Worm (Caenorhabditis elegans): ENCODE results near the gene srh-270.

Gene srh-270

DNA sequence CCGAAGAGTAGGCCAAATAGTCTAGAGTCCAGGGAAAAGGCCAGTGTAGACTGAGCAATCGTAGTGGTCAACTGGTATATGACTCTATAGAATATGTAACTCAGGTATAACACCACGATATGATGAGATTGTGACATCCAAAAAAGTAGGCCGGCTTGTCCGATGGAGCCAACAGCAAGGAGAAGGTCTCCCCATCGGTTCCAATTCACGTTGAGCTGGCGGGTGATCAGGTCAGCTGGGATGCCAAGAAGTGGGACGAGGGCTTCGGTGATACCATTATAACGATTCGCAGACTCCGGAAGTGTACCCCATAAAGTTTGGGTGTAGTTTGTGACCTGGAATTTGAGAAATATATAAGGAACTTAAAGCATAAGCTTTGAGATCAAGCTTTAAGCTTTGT lies 11.5 kb upstream of the srh-270 start:
- TF ChIP-seq nhr-102 (tag; optimal IDR thresholded peaks at IDR 0.05), result peak; percentile 17
- no peak for TF ChIP-seq snpc-4 (tag; optimal IDR thresholded peaks at IDR 0.05)
- no peak for TF ChIP-seq R02D3.7 (tag; optimal IDR thresholded peaks at IDR 0.05)
- TF ChIP-seq hmg-1.1 (GFP tag; IDR thresholded peaks at IDR 0.05), result no peak
- no peak for TF ChIP-seq ztf-7 (tag; optimal IDR thresholded peaks at IDR 0.05)
- no peak for TF ChIP-seq nhr-25 (tag; optimal IDR thresholded peaks at IDR 0.05; ENCODE audit: borderline replicate concordance, insufficient read depth)
- no peak for TF ChIP-seq zfp-2 (tag; optimal IDR thresholded peaks at IDR 0.05)
- TF ChIP-seq F44E2.7 (GFP tag; IDR thresholded peaks at IDR 0.05), result 0 out of 2 replicates have a peak, but pooled peaks have one; percentile 18
- TF ChIP-seq nhr-11 (tag; optimal IDR thresholded peaks at IDR 0.05), result no peak
- TF ChIP-seq pha-4 (GFP tag; IDR thresholded peaks at IDR 0.05), result no peak
- TF ChIP-seq pha-4 (tag; optimal IDR thresholded peaks at IDR 0.05), result no peak
- TF ChIP-seq mdl-1 (tag; optimal IDR thresholded peaks at IDR 0.05), result no peak
- TF ChIP-seq unc-62 (GFP tag; optimal IDR thresholded peaks at IDR 0.05 in 1 of 2), result peak in 1 of 2 experiments; percentile 88
- no peak for TF ChIP-seq unc-62 (tag; optimal IDR thresholded peaks at IDR 0.05)
- no peak for TF ChIP-seq T20F7.1 (GFP tag; optimal IDR thresholded peaks at IDR 0.05)

DNA sequence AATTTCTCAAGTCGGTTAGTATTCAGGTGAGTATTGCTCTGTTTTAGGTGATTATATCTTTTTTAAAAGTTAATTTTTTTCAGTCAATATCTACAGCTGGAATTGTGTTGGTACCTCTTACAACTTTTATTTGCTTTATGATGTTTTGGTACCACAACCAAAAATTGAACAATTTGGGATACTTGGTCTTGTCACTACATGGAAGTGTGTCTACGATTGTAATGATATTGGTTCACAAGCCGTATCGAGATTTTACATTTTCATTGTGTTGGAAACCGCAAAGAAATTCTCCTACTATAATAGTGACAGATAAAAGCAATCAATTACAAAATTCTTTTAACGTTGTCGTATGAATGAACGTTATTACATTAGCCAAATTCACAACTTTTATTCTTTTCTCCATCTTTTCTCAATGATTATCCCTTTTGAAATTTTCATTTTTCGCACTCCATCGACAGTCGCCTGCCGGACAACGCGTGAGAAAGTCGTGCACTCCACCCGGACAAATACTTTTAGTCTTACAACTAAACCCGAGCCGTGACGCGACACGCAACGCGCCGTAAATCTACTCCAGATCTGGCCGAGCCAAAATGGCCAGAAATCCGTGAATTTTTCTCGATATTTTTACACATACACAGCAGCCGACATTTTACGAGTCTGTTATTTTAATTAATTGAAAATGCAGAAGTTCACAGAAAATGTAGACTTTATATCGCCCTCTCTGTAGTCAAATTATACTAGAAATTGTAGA lies 10.5 kb upstream of the srh-270 start:
- no peak for TF ChIP-seq lir-3 (tag; optimal IDR thresholded peaks at IDR 0.05)
- 0 out of 2 replicates have a peak, but pooled peaks have one; percentile 31 for TF ChIP-seq ctbp-1 (GFP tag; IDR thresholded peaks at IDR 0.05)
- TF ChIP-seq nhr-102 (tag; optimal IDR thresholded peaks at IDR 0.05), result peak; percentile 17
- TF ChIP-seq T26A8.4 (GFP tag; IDR thresholded peaks at IDR 0.05), result peak; percentile 31; the same call in 1 of the 2 replicates
- TF ChIP-seq tra-1 (GFP tag; IDR thresholded peaks at IDR 0.05), result peak; percentile 42; the same call in 1 of the 2 replicates
- peak; percentile 31 for TF ChIP-seq dmd-6 (GFP tag; IDR thresholded peaks at IDR 0.05)
- peak; percentile 52; the same call in 1 of the 2 replicates for TF ChIP-seq dmd-8 (GFP tag; IDR thresholded peaks at IDR 0.05)
- TF ChIP-seq aha-1 (tag), result peak; percentile 95
- TF ChIP-seq D1046.2 (GFP tag; IDR thresholded peaks at IDR 0.05), result no peak
- TF ChIP-seq Y75B8A.6 (GFP tag; IDR thresholded peaks at IDR 0.05), result no peak
- TF ChIP-seq hlh-11 (tag; optimal IDR thresholded peaks at IDR 0.05), result peak; percentile 30
- peak; percentile 53 for TF ChIP-seq lin-38 (GFP tag; IDR thresholded peaks at IDR 0.05)

DNA sequence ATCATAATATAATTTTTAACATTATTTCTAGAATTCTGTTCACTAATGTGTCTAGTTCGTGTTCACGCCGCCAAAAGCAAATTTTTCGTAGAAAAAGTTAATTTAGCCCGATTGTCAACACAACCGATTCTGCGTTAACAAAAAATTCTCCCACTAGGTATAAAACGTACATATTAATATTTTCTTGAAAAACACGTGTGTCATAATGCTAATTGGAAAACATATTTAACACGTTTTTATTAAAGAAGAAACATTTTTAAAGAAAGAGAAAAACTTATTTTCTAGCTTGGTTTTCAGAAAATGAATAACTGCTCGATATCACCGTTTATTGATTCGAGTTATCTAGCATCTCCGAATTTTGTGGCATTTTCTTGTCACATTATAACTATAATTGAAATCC lies 8.7 kb upstream of the srh-270 start, which contains the start of gene srh-243:
Gene srh-243 (plus strand): TSS at position 301 of the 400 bp plus-strand sequence.
- no peak for TF ChIP-seq T26A8.4 (GFP tag; IDR thresholded peaks at IDR 0.05)
- no peak for TF ChIP-seq rbr-2 (tag; optimal IDR thresholded peaks at IDR 0.05)
- no peak for TF ChIP-seq dve-1 (tag; optimal IDR thresholded peaks at IDR 0.05; ENCODE audit: insufficient read depth)
- no peak for TF ChIP-seq ZK546.5 (tag; optimal IDR thresholded peaks at IDR 0.05)
- TF ChIP-seq nhr-25 (tag; optimal IDR thresholded peaks at IDR 0.05; ENCODE audit: borderline replicate concordance, insufficient read depth), result no peak
- no peak for TF ChIP-seq zfp-2 (tag; optimal IDR thresholded peaks at IDR 0.05)
- TF ChIP-seq ceh-28 (tag; optimal IDR thresholded peaks at IDR 0.05), result no peak
- TF ChIP-seq lir-3 (tag; optimal IDR thresholded peaks at IDR 0.05), result no peak
- no peak for TF ChIP-seq madf-9 (GFP tag; conservative IDR thresholded peaks at IDR 0.05)
- no peak for TF ChIP-seq F26F4.8 (GFP tag; conservative IDR thresholded peaks at IDR 0.05)
- TF ChIP-seq spr-1 (tag; optimal IDR thresholded peaks at IDR 0.05), result no peak
- no peak for TF ChIP-seq nhr-42 (GFP tag; IDR thresholded peaks at IDR 0.05)
- no peak for TF ChIP-seq vab-7 (GFP tag; IDR thresholded peaks at IDR 0.05)
- TF ChIP-seq aly-2 (tag; optimal IDR thresholded peaks at IDR 0.05), result no peak
- no peak for TF ChIP-seq nhr-48 (tag; optimal IDR thresholded peaks at IDR 0.05)
